Worm (Caenorhabditis elegans): ENCODE results near the gene F48F7.6.
"Not testable (repeated sequence)": the region's sequence is repeated elsewhere in the genome, so short reads cannot be mapped to it uniquely, and the experiment has no call there.

Gene F48F7.6

DNA sequence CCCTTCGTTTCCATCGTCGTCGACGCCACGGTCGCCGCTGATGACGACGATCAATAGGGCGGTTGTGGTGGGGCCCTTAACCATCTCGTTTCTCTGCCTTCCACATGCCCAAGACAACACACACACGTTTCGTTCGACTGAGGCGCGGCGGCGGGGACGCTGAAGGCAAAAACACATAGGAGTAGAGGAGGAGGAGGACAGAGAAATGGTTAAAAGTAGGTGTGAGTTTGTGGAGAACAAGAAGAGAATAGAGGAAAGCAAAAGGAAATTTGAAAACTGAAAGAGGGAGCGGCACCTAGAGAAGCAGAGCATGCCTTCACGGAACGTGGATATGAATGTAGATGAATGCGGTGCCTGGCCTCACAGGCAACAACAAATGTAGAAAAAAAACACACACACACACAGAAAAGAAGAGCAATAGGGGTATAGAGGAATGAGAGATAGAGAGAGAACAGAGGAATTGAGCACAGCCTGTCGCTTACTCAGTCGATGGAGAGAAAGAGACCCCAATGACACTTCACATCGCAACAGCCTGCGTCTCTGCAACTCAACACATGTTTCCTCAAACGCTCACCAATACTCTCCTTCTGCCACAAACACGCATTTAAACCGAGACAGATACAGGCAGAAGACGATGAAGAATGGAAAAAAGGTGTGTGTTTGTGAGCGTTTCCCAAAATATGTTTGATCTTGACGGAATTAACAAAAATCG is 8.2 kb upstream of the F48F7.6 start (continued):
- TF ChIP-seq elt-1 (tag; optimal IDR thresholded peaks at IDR 0.05): no peak

DNA sequence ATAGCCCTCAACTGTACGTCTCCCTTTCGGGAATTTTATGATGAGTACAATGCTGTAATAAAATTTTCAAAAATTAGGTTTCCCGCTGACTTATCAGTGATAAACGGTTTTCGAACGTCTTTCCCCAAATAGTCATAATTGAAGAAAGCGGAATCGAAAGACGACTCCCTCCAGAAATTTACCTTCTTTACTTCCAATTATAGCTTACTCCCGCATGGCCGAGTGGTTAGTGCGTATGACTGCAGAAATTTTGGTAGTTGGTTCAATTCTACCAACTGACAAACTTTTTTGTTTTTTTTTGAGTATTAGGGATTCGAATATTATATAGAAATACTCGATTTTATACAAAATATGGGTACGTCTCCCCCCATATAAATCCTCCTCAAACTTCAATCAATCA is 4.5 kb upstream of the F48F7.6 start:
- TF ChIP-seq sma-9 (GFP tag; optimal IDR thresholded peaks at IDR 0.05): peak; percentile 7
- TF ChIP-seq sma-9 (tag; optimal IDR thresholded peaks at IDR 0.05): not testable (repeated sequence)

DNA sequence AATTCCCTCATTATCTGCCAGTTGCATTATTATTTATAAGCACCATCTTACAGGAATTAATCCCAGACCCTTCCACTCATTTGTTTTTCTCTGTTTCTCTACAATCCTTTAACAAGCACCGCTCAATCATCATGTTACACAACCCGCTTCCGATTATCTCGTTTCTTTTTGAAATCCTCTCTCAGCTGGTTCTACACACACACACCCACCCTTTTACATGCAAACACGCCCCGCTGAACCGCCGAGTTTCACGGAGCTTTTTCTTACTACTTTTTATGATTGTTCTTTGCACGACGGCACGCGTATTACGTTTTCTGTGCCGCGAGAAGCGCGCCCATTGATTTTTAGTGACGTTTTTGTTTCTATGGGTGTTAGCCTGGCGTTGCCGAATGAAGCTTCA is 3.9 kb upstream of the F48F7.6 start:
- TF ChIP-seq mdl-1 (tag; optimal IDR thresholded peaks at IDR 0.05): peak in 1 of 2 experiments; percentile 11
- TF ChIP-seq fos-1 (tag; optimal IDR thresholded peaks at IDR 0.05): peak; percentile 16
- no peak for TF ChIP-seq unc-39 (tag; optimal IDR thresholded peaks at IDR 0.05)
- peak; percentile 65 for TF ChIP-seq unc-55 (GFP tag; optimal IDR thresholded peaks at IDR 0.05)
- TF ChIP-seq crh-2 (tag; optimal IDR thresholded peaks at IDR 0.05): peak; percentile 20
- TF ChIP-seq mab-5 (tag; optimal IDR thresholded peaks at IDR 0.05): peak; percentile 43
- no peak for TF ChIP-seq nhr-6 (tag; optimal IDR thresholded peaks at IDR 0.05)
- TF ChIP-seq sma-9 (GFP tag; optimal IDR thresholded peaks at IDR 0.05): peak; percentile 56
- TF ChIP-seq sma-9 (tag; optimal IDR thresholded peaks at IDR 0.05): no peak
- no peak for TF ChIP-seq nhr-25 (tag; optimal IDR thresholded peaks at IDR 0.05)
- TF ChIP-seq sem-4 (tag; optimal IDR thresholded peaks at IDR 0.05): peak; percentile 19
- TF ChIP-seq Y55F3AM.14 (GFP tag; optimal IDR thresholded peaks at IDR 0.05): peak; percentile 48
- peak; percentile 63 for TF ChIP-seq nhr-129 (tag; optimal IDR thresholded peaks at IDR 0.05)
- peak; percentile 68 for TF ChIP-seq F13H6.1 (tag; optimal IDR thresholded peaks at IDR 0.05)
- peak in 1 of 2 experiments; percentile 51 for TF ChIP-seq lsy-2 (tag; optimal IDR thresholded peaks at IDR 0.05)
- TF ChIP-seq C34F6.9 (tag; optimal IDR thresholded peaks at IDR 0.05): peak; percentile 57
- TF ChIP-seq lin-11 (tag; optimal IDR thresholded peaks at IDR 0.05): peak; percentile 31

DNA sequence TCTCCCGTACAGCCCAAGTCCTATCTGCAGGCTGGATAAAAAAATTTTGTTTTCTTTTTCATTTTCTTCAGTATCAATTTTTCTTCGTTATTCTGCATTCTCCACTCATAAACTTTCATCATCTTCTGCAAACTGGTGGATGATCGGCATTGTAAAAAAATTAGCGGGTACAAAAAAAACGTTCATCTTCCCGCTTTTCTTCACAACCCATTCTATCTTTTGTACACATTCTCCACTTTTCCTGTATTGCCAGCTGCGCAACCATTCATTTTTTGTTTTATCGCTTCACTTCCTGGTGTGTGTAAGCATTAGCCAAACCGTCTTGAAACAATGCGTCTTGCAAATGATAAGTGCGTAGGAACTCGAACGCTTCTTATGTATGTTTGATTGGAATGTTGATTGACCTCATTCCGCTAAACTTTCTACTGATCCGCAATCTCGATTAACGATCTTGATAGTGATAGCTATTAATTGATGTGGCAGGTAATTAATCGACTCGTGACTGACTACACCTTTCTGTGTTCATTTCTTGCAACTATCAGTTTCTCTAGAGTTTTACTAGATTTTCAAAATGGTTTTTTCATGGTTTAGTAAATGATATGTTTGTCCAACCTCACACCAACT is 3.1 kb upstream of the F48F7.6 start:
- TF ChIP-seq snpc-4 (tag; optimal IDR thresholded peaks at IDR 0.05) (no peak), ama-1 (optimal IDR thresholded peaks at IDR 0.05) (no peak), ztf-11 (tag; optimal IDR thresholded peaks at IDR 0.05) (no peak), gmeb-1 (tag; optimal IDR thresholded peaks at IDR 0.05) (peak; percentile 14), mdl-1 (tag; optimal IDR thresholded peaks at IDR 0.05) (peak in 1 of 2 experiments; percentile 17), crh-2 (tag; optimal IDR thresholded peaks at IDR 0.05) (peak; percentile 42), blmp-1 (tag; optimal IDR thresholded peaks at IDR 0.05; ENCODE audit: insufficient read depth) (peak; percentile 87), R02D3.7 (tag; optimal IDR thresholded peaks at IDR 0.05) (no peak), nhr-21 (tag; optimal IDR thresholded peaks at IDR 0.05) (peak; percentile 76), sem-4 (tag; optimal IDR thresholded peaks at IDR 0.05) (peak; percentile 37), Y55F3AM.14 (GFP tag; optimal IDR thresholded peaks at IDR 0.05) (no peak), zag-1 (tag; optimal IDR thresholded peaks at IDR 0.05) (no peak), F13H6.1 (tag; optimal IDR thresholded peaks at IDR 0.05) (no peak), egl-27 (tag; optimal IDR thresholded peaks at IDR 0.05) (peak; percentile 58), lsy-2 (tag; optimal IDR thresholded peaks at IDR 0.05) (no peak), mbf-1 (tag; optimal IDR thresholded peaks at IDR 0.05) (no peak), nhr-10 (tag; optimal IDR thresholded peaks at IDR 0.05) (no peak), nhr-6 (tag; optimal IDR thresholded peaks at IDR 0.05) (peak; percentile 55), nhr-23 (tag; optimal IDR thresholded peaks at IDR 0.05) (no peak), nhr-11 (tag; optimal IDR thresholded peaks at IDR 0.05) (no peak), sma-3 (GFP tag; optimal IDR thresholded peaks at IDR 0.05) (peak; percentile 61), sma-9 (GFP tag; optimal IDR thresholded peaks at IDR 0.05) (peak; percentile 90), sma-9 (tag; optimal IDR thresholded peaks at IDR 0.05) (no peak), ztf-4 (tag; optimal IDR thresholded peaks at IDR 0.05) (no peak), nhr-25 (tag; optimal IDR thresholded peaks at IDR 0.05) (peak; percentile 55), mab-5 (tag; optimal IDR thresholded peaks at IDR 0.05) (peak; percentile 13), nhr-129 (tag; optimal IDR thresholded peaks at IDR 0.05) (no peak), unc-62 (GFP tag; optimal IDR thresholded peaks at IDR 0.05) (peak; percentile 69), nhr-12 (tag; optimal IDR thresholded peaks at IDR 0.05) (no peak), elt-1 (tag; optimal IDR thresholded peaks at IDR 0.05) (peak; percentile 59), peb-1 (tag; optimal IDR thresholded peaks at IDR 0.05) (no peak), skn-1 (tag; optimal IDR thresholded peaks at IDR 0.05) (no peak), ceh-16 (tag; optimal IDR thresholded peaks at IDR 0.05) (peak; percentile 97), fos-1 (tag; optimal IDR thresholded peaks at IDR 0.05) (peak; percentile 52)

Measured in whole organism, L2 larva.